Worm (Caenorhabditis elegans) whole organism, young adult: ENCODE data around the gene F21D9.4.

Source experiments
- F10E7.11 ChIP-seq: sonication (generic microtip); optimal IDR thresholded peaks from 2 replicates; lab custom pipeline; 2017; ENCODE audit warnings: mild to moderate bottlenecking, missing genetic modification characterization, moderate library complexity, missing compliant biosample characterization
- F33H1.4 ChIP-seq: fragments of 200-800 bp; sonication (Bioruptor generic); IDR thresholded peaks from 2 replicates; pipeline ENCODE4 v1.3.6; 2022; ENCODE audit warnings: missing genetic modification reagents, missing genetic modification characterization, missing compliant biosample characterization
- F39B2.1 ChIP-seq: fragments of 200-800 bp; sonication (Bioruptor generic); IDR thresholded peaks from 2 replicates; pipeline ENCODE4 v1.3.6; 2022; ENCODE audit warnings: missing genetic modification reagents, missing genetic modification characterization, missing compliant biosample characterization
- F49E8.2 ChIP-seq: sonication (generic microtip); optimal IDR thresholded peaks from 3 replicates; lab custom pipeline; 2017; ENCODE audit warnings: missing genetic modification characterization, mild to moderate bottlenecking, missing compliant biosample characterization, antibody characterized with exemption, moderate library complexity; ENCODE audit not compliant: insufficient read depth
- F52B5.7 ChIP-seq: sonication (generic microtip); optimal IDR thresholded peaks from 2 replicates; lab custom pipeline; 2016; ENCODE audit warnings: mild to moderate bottlenecking, missing genetic modification characterization, missing compliant biosample characterization
- F55B11.4 ChIP-seq: sonication (generic microtip); optimal IDR thresholded peaks from 2 replicates; lab custom pipeline; 2016; ENCODE audit warnings: missing compliant biosample characterization, missing genetic modification characterization, borderline replicate concordance; ENCODE audit not compliant: insufficient read depth
- F57A8.1 ChIP-seq: fragments of 200-800 bp; sonication (Bioruptor generic); optimal IDR thresholded peaks from 2 replicates; lab custom pipeline; 2018; ENCODE audit warnings: mild to moderate bottlenecking, missing genetic modification characterization, moderate library complexity, missing compliant biosample characterization
- Y53F4B.3 ChIP-seq: fragments of 200-800 bp; sonication (Bioruptor generic); IDR thresholded peaks from 2 replicates; pipeline ENCODE4 v1.3.6; 2022; ENCODE audit warnings: missing genetic modification reagents, missing genetic modification characterization, missing compliant biosample characterization
- Y56A3A.18 ChIP-seq: fragments of 200-800 bp; sonication (Bioruptor generic); IDR thresholded peaks from 2 replicates; pipeline ENCODE4 v1.3.6; 2022; ENCODE audit warnings: missing genetic modification reagents, missing genetic modification characterization, missing compliant biosample characterization
- Y67H2A.10 ChIP-seq: fragments of 200-800 bp; sonication (Bioruptor generic); conservative IDR thresholded peaks from 2 replicates; pipeline ENCODE4 v1.3.6; 2022; ENCODE audit warnings: missing genetic modification reagents, missing genetic modification characterization, missing compliant biosample characterization
- aptf-2 ChIP-seq: fragments of 200-800 bp; sonication (Bioruptor generic); conservative IDR thresholded peaks from 2 replicates; pipeline ENCODE4 v1.3.6; 2022; ENCODE audit warnings: missing genetic modification reagents, missing genetic modification characterization, missing compliant biosample characterization
- ccch-3 ChIP-seq: fragments of 200-800 bp; sonication (Bioruptor generic); optimal IDR thresholded peaks from 2 replicates; lab custom pipeline; 2018; ENCODE audit warnings: mild to moderate bottlenecking, missing genetic modification characterization, missing compliant biosample characterization
- ceh-79 ChIP-seq: sonication (generic microtip); optimal IDR thresholded peaks from 2 replicates; lab custom pipeline; 2017; ENCODE audit warnings: mild to moderate bottlenecking, missing genetic modification characterization, missing compliant biosample characterization
- dox-1 ChIP-seq: fragments of 200-800 bp; sonication (Bioruptor generic); IDR thresholded peaks from 2 replicates; pipeline ENCODE4 v1.3.6; 2022; ENCODE audit warnings: missing genetic modification reagents, missing genetic modification characterization, missing compliant biosample characterization
- efl-1 ChIP-seq: fragments of 150-350 bp; optimal IDR thresholded peaks from 2 replicates; lab custom pipeline; 2014; ENCODE audit warnings: missing biosample characterization, missing genetic modification reagents, missing genetic modification characterization
- egl-44 ChIP-seq: fragments of 200-800 bp; sonication (Bioruptor generic); IDR thresholded peaks from 2 replicates; pipeline ENCODE4 v1.3.6; 2022; ENCODE audit warnings: missing genetic modification reagents, missing genetic modification characterization, missing compliant biosample characterization
- egrh-3 ChIP-seq: fragments of 200-800 bp; sonication (Bioruptor generic); IDR thresholded peaks from 2 replicates; pipeline ENCODE4 v1.3.6; 2022; ENCODE audit warnings: missing genetic modification reagents, missing genetic modification characterization, missing compliant biosample characterization
- ekl-4 ChIP-seq: fragments of 200-800 bp; sonication (Bioruptor generic); IDR thresholded peaks from 2 replicates; pipeline ENCODE4 v1.3.6; 2022; ENCODE audit warnings: missing genetic modification reagents, missing genetic modification characterization, missing compliant biosample characterization
- hlh-26 ChIP-seq: fragments of 200-800 bp; sonication (Bioruptor generic); conservative IDR thresholded peaks from 2 replicates; pipeline ENCODE4 v1.3.6; 2022; ENCODE audit warnings: missing genetic modification reagents, missing genetic modification characterization, missing compliant biosample characterization
- hmg-20 ChIP-seq: fragments of 200-800 bp; sonication (Bioruptor generic); IDR thresholded peaks from 2 replicates; pipeline ENCODE4 v1.3.6; 2022; ENCODE audit warnings: missing genetic modification reagents, missing genetic modification characterization, missing compliant biosample characterization
- hrde-1 ChIP-seq: sonication (generic microtip); optimal IDR thresholded peaks from 2 replicates; lab custom pipeline; 2016; ENCODE audit warnings: missing genetic modification characterization, mild to moderate bottlenecking, missing compliant biosample characterization, moderate library complexity, missing genotype, missing genetic modification reagents, borderline replicate concordance
- lin-26 ChIP-seq: fragments of 200-800 bp; sonication (Bioruptor generic); IDR thresholded peaks from 2 replicates; pipeline ENCODE4 v1.3.6; 2022; ENCODE audit warnings: missing genetic modification reagents, missing genetic modification characterization, missing compliant biosample characterization
- lin-35 ChIP-seq, 3 experiments: fragments of 150-350 bp in 2 of 3; sonication (generic microtip) in 1 of 3; optimal IDR thresholded peaks; 2 replicates each; lab custom pipeline; 2014 to 2018; ENCODE audit warnings: missing biosample characterization in 3 of 3, missing genetic modification characterization in 3 of 3, missing genetic modification reagents in 3 of 3
- lir-1 ChIP-seq: fragments of 200-800 bp; sonication (Bioruptor generic); conservative IDR thresholded peaks from 2 replicates; pipeline ENCODE4 v1.3.6; 2022; ENCODE audit warnings: missing genetic modification reagents, missing genetic modification characterization, missing compliant biosample characterization
- lsy-27 ChIP-seq: sonication (generic microtip); optimal IDR thresholded peaks from 2 replicates; lab custom pipeline; 2017; ENCODE audit warnings: missing genetic modification characterization, mild to moderate bottlenecking, missing compliant biosample characterization, antibody characterized with exemption, missing genotype, borderline replicate concordance; ENCODE audit not compliant: insufficient read depth
- madf-3 ChIP-seq: fragments of 200-800 bp; sonication (Bioruptor generic); IDR thresholded peaks from 2 replicates; pipeline ENCODE4 v1.3.6; 2022; ENCODE audit warnings: missing genetic modification reagents, missing genetic modification characterization, missing compliant biosample characterization
- mcd-1 ChIP-seq: fragments of 200-800 bp; sonication (Bioruptor generic); IDR thresholded peaks from 2 replicates; pipeline ENCODE4 v1.3.6; 2022; ENCODE audit warnings: missing genetic modification reagents, missing genetic modification characterization, missing compliant biosample characterization
- rpc-1 ChIP-seq, 2 experiments: fragments of 150-350 bp in 1 of 2; sonication (generic microtip) in 1 of 2; optimal IDR thresholded peaks; 2 replicates each; lab custom pipeline; 2014 to 2018; ENCODE audit warnings: missing biosample characterization in 1 of 2, missing genetic modification characterization in 1 of 2, missing genetic modification reagents in 1 of 2, missing genotype in 1 of 2
- snpc-1.1 ChIP-seq: sonication (generic microtip); optimal IDR thresholded peaks from 2 replicates; lab custom pipeline; 2017; ENCODE audit warnings: missing genetic modification characterization, mild to moderate bottlenecking, missing compliant biosample characterization, antibody characterized with exemption, moderate library complexity, missing genotype, missing genetic modification reagents; ENCODE audit not compliant: insufficient read depth
- snpc-1.3 ChIP-seq: sonication (generic microtip); optimal IDR thresholded peaks from 2 replicates; lab custom pipeline; 2017; ENCODE audit warnings: missing genetic modification characterization, mild to moderate bottlenecking, missing compliant biosample characterization, antibody characterized with exemption, moderate library complexity, missing genotype, missing genetic modification reagents; ENCODE audit not compliant: insufficient read depth
- snpc-3.4 ChIP-seq: sonication (generic microtip); optimal IDR thresholded peaks from 2 replicates; lab custom pipeline; 2017; ENCODE audit warnings: missing genetic modification characterization, mild to moderate bottlenecking, missing compliant biosample characterization, antibody characterized with exemption, moderate library complexity, missing genotype, missing genetic modification reagents
- snpc-4 ChIP-seq, 5 experiments: fragments of 150-350 bp in 1 of 5; sonication (generic microtip) in 4 of 5; optimal IDR thresholded peaks; 2 replicates each; lab custom pipeline; 2014 to 2018; ENCODE audit warnings: missing genetic modification characterization in 5 of 5, missing biosample characterization in 3 of 5, antibody characterized with exemption in 2 of 5, mild to moderate bottlenecking in 2 of 5, missing compliant biosample characterization in 2 of 5, missing genotype in 2 of 5, moderate library complexity in 2 of 5, missing genetic modification reagents in 1 of 5
- somi-1 ChIP-seq: fragments of 200-800 bp; sonication (Bioruptor generic); optimal IDR thresholded peaks from 2 replicates; lab custom pipeline; 2018; ENCODE audit warnings: mild to moderate bottlenecking, missing genetic modification characterization, missing compliant biosample characterization
- sptf-2 ChIP-seq: fragments of 200-800 bp; sonication (Bioruptor generic); optimal IDR thresholded peaks from 2 replicates; lab custom pipeline; 2018; ENCODE audit warnings: mild to moderate bottlenecking, missing genetic modification characterization, missing compliant biosample characterization
- tbx-9 ChIP-seq: sonication (generic microtip); optimal IDR thresholded peaks from 2 replicates; lab custom pipeline; 2016; ENCODE audit warnings: borderline replicate concordance, missing genetic modification characterization, inconsistent platforms, missing compliant biosample characterization
- unc-130 ChIP-seq: sonication (generic microtip); optimal IDR thresholded peaks from 2 replicates; lab custom pipeline; 2016; ENCODE audit warnings: missing genetic modification reagents, missing genetic modification characterization, missing compliant biosample characterization
- ztf-26 ChIP-seq: sonication (generic microtip); optimal IDR thresholded peaks from 2 replicates; lab custom pipeline; 2017; ENCODE audit warnings: missing genetic modification characterization, missing compliant biosample characterization

Gene F21D9.4

DNA sequence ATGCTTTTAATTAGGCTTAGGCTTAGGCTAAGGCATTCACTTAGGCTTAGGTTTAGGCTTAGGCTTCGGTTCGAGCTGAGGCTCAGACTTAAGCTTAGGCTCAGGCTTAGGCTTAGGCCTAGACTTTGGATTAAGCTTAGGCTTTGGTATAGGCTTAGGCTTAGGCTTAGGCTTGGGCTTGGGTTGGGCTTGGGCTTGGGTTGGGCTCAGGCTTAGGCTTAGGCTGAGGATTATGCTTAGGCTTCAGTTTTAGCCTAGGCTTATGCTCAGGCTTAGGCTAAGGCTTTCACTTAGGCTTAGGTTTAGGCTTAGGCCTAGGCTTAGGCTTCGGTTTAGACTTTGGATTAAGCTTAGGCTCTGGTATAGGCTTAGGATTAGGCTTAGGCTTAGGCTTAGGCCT is 22.5 kb upstream of the F21D9.4 start (continued):
- no peak for TF ChIP-seq efl-1 (GFP tag; lab: Kevin White, UChicago)

DNA sequence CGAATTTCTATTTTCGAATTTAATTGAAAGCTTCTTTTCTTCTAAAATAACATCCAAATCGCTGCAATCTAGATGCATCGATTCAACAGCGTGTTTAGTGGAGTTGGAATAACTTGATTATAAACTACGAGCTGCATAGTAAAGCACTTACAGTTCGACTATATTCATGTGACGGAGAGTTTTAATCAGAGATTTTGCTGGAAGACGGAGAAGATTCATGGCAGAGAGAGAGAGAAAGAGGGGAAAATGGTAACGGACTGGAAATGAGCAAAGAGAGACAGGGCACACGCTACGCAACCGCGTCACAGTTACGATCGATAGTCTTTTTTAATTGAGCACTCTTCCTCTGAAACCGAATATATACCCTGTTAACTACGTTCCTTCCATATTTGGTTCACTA is 20.2 kb upstream of the F21D9.4 start, which contains the start of gene fbxb-116:
fbxb-116 (plus strand) TSS at position 301 of the 400 bp plus-strand sequence.
- TF ChIP-seq aptf-2 (GFP tag; lab: Robert Waterston, UW) (no peak), lin-26 (GFP tag; lab: Robert Waterston, UW) (no peak), F49E8.2 (tag; lab: Kevin White, UChicago) (no peak), hrde-1 (tag; lab: Kevin White, UChicago) (no peak), F52B5.7 (tag; lab: Kevin White, UChicago) (no peak), snpc-1.1 (tag; lab: Kevin White, UChicago) (no peak), snpc-4 (GFP tag; optimal IDR thresholded peaks at IDR 0.05; lab: Kevin White, UChicago) (no peak), snpc-4 (tag; optimal IDR thresholded peaks at IDR 0.05; lab: Kevin White, UChicago) (no peak), ccch-3 (no peak), egl-44 (GFP tag; lab: Robert Waterston, UW) (no peak), somi-1 (GFP tag; lab: Kevin White, UChicago) (no peak), mcd-1 (GFP tag; lab: Robert Waterston, UW) (no peak), F57A8.1 (no peak), Y56A3A.18 (GFP tag; lab: Robert Waterston, UW) (no peak), Y53F4B.3 (GFP tag; lab: Robert Waterston, UW) (no peak), Y67H2A.10 (GFP tag; lab: Robert Waterston, UW) (no peak), ceh-79 (tag; lab: Kevin White, UChicago) (no peak), F39B2.1 (no peak)

DNA sequence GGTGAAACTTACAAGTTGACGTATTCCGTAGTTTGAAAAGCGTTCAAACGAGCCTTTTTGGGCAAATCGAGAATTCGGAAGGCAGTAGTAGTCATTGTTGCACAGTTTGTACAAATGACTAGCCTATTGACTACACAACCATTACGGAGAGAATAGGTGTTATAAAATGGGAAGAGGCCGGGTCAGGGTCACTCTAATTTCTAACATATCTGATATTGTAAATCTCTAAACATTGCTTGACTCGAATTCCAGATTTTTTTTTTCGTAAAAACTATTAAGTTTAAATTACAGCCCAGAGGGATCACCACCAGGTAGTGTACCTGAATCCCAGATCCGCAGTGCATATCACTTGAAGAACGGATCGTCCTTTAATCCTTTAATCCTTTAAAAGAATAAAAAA is 16.4 kb upstream of the F21D9.4 start, which contains the start of gene fbxb-2:
fbxb-2 (minus strand) TSS at position 101 of the 400 bp plus-strand sequence.
- TF ChIP-seq lsy-27 (tag; lab: Kevin White, UChicago): no peak
- TF ChIP-seq ztf-26: no peak
- TF ChIP-seq sptf-2 (GFP tag; lab: Kevin White, UChicago): no peak
- no peak for TF ChIP-seq ccch-3

DNA sequence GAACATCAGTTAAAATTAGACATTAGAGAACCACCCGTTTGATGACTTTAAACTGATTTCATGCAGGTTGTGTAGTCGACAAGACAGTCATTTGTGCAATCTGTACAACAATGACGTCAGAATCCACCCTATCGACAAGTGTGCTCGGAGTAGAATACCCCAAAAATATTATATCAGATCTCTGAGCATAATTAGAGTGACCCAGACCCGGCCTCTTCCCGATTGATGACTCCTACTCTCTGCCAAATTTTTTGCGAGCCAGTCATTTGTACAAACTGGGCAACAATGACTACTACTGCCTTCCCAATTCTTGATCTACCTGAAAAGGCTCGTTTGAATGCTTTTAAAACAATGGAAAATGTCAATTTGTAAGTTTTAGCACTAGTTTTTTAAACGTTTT is 13.5 kb upstream of the F21D9.4 start, which contains the start of the genes fbxb-115 and fbxb-1:
fbxb-115 (minus strand) TSS at position 101 of the 400 bp plus-strand sequence.
fbxb-1 (plus strand) TSS at position 226 of the 400 bp plus-strand sequence.
- TF ChIP-seq hmg-20: no peak
- TF ChIP-seq dox-1 (GFP tag; lab: Robert Waterston, UW): no peak
- TF ChIP-seq ztf-26: no peak
- TF ChIP-seq lin-35 (GFP tag; optimal IDR thresholded peaks at IDR 0.05; lab: Kevin White, UChicago): no peak
- TF ChIP-seq F10E7.11 (tag; lab: Kevin White, UChicago): no peak
- no peak for TF ChIP-seq F33H1.4 (GFP tag; lab: Robert Waterston, UW)
- no peak for TF ChIP-seq Y53F4B.3 (GFP tag; lab: Robert Waterston, UW)
- TF ChIP-seq tbx-9 (tag; lab: Kevin White, UChicago): no peak
- TF ChIP-seq rpc-1 (optimal IDR thresholded peaks at IDR 0.05; lab: Kevin White, UChicago): no peak
- TF ChIP-seq rpc-1 (tag; optimal IDR thresholded peaks at IDR 0.05; lab: Kevin White, UChicago): no peak
- no peak for TF ChIP-seq snpc-1.3
- TF ChIP-seq snpc-3.4 (tag; lab: Kevin White, UChicago): no peak
- no peak for TF ChIP-seq lir-1 (GFP tag; lab: Robert Waterston, UW)
- TF ChIP-seq madf-3 (GFP tag; lab: Robert Waterston, UW): no peak
- no peak for TF ChIP-seq snpc-4 (GFP tag; optimal IDR thresholded peaks at IDR 0.05; lab: Kevin White, UChicago)
- no peak for TF ChIP-seq snpc-4 (tag; optimal IDR thresholded peaks at IDR 0.05; lab: Kevin White, UChicago)
- TF ChIP-seq F55B11.4 (tag; lab: Kevin White, UChicago): no peak
- TF ChIP-seq somi-1 (GFP tag; lab: Kevin White, UChicago): no peak
- TF ChIP-seq egrh-3 (GFP tag; lab: Robert Waterston, UW): no peak
- TF ChIP-seq ekl-4 (GFP tag; lab: Robert Waterston, UW): no peak
- TF ChIP-seq unc-130 (GFP tag; lab: Kevin White, UChicago): no peak
- TF ChIP-seq hlh-26 (GFP tag; lab: Robert Waterston, UW): no peak
